Fruit fly (Drosophila melanogaster) whole organism, pupa: ENCODE measurements around the gene natalisin.

Experiments
- CG12605 ChIP-seq: fragments of 200-800 bp; sonication (Bioruptor generic); IDR thresholded peaks from 2 replicates; pipeline ENCODE4 v1.3.6; 2022; ENCODE audit warnings: missing biosample characterization, missing genetic modification characterization
- CG13204 ChIP-seq: fragments of 200-800 bp; sonication (Bioruptor generic); optimal IDR thresholded peaks from 2 replicates; lab custom pipeline; 2018; ENCODE audit warnings: missing biosample characterization, mild to moderate bottlenecking, missing genetic modification characterization, moderate library complexity
- CG15710 ChIP-seq: fragments of 200-800 bp; sonication (Bioruptor generic); optimal IDR thresholded peaks from 2 replicates; lab custom pipeline; 2018; ENCODE audit warnings: missing biosample characterization, mild to moderate bottlenecking, missing genetic modification characterization, moderate library complexity
- CG32121 ChIP-seq: fragments of 200-800 bp; sonication (Bioruptor generic); IDR thresholded peaks from 2 replicates; pipeline ENCODE4 v1.3.6; 2022; ENCODE audit warnings: missing biosample characterization, missing genetic modification characterization
- CG8159 ChIP-seq: fragments of 200-800 bp; sonication (Bioruptor generic); optimal IDR thresholded peaks from 3 replicates; lab custom pipeline; 2018; ENCODE audit warnings: missing biosample characterization, mild to moderate bottlenecking, missing genetic modification characterization, moderate library complexity
- CG9948 ChIP-seq: fragments of 200-800 bp; sonication (Bioruptor generic); optimal IDR thresholded peaks from 2 replicates; lab custom pipeline; 2018; ENCODE audit warnings: missing biosample characterization, mild to moderate bottlenecking, missing genetic modification characterization, moderate library complexity
- EcR ChIP-seq: fragments of 200-800 bp; sonication (Bioruptor generic); optimal IDR thresholded peaks from 3 replicates; lab custom pipeline; 2019; ENCODE audit warnings: missing biosample characterization, missing genetic modification characterization, mild to moderate bottlenecking, moderate library complexity, missing genetic modification reagents
- Pif1A ChIP-seq: fragments of 200-800 bp; sonication (Bioruptor generic); optimal IDR thresholded peaks from 3 replicates; lab custom pipeline; 2016; ENCODE audit warnings: missing biosample characterization, missing genetic modification characterization
- Pif1B ChIP-seq: fragments of 200-800 bp; sonication (Bioruptor generic); optimal IDR thresholded peaks from 3 replicates; lab custom pipeline; 2016; ENCODE audit warnings: missing biosample characterization, missing genetic modification characterization
- fd96Ca ChIP-seq: fragments of 200-800 bp; sonication (Bioruptor generic); IDR thresholded peaks from 3 replicates; pipeline ENCODE4 v1.3.6; 2022; ENCODE audit warnings: missing biosample characterization, missing genetic modification characterization

- TF ChIP-seq Pif1A (GFP tag; lab: Kevin White, UChicago): peak; percentile 26
- peak; percentile 42 for TF ChIP-seq Pif1B
- TF ChIP-seq CG12605 (GFP tag; lab: Robert Waterston, UW): peak; percentile 84
- TF ChIP-seq CG8159: peak; percentile 73
- peak; percentile 44; the same call in 1 of the 3 replicates for TF ChIP-seq fd96Ca
- TF ChIP-seq CG13204 (GFP tag; lab: Kevin White, UChicago): no peak
- peak; percentile 69 for TF ChIP-seq CG15710 (tag; lab: Kevin White, UChicago)
- no peak for TF ChIP-seq EcR (GFP tag; lab: Kevin White, UChicago)
- peak; percentile 83 for TF ChIP-seq CG32121
- TF ChIP-seq CG9948: peak; percentile 73
These were observed 44.6 kb upstream of the natalisin start for dm6 chr3R:14373828-14374217.
